Worm (Caenorhabditis elegans) whole organism, mixed stage, embryonic: ENCODE data around the gene Y55F3BR.2.

Experiments
- M03D4.4 ChIP-seq: sonication (generic microtip); optimal IDR thresholded peaks from 2 replicates; lab custom pipeline; 2017; ENCODE audit warnings: mild to moderate bottlenecking, missing genetic modification characterization, missing compliant biosample characterization
- bed-3 ChIP-seq: fragments of 200-800 bp; sonication (Bioruptor generic); optimal IDR thresholded peaks from 3 replicates; lab custom pipeline; 2018; ENCODE audit warnings: mild to moderate bottlenecking, missing genetic modification characterization, moderate library complexity, missing compliant biosample characterization
- blmp-1 ChIP-seq: fragments of 150-350 bp; optimal IDR thresholded peaks from 2 replicates; lab custom pipeline; 2014; ENCODE audit warnings: missing biosample characterization, missing genetic modification characterization
- ceh-39 ChIP-seq: fragments of 150-350 bp; optimal IDR thresholded peaks from 2 replicates; lab custom pipeline; 2014; ENCODE audit warnings: missing biosample characterization, missing genetic modification characterization
- ceh-43 ChIP-seq: fragments of 200-800 bp; sonication (Bioruptor generic); optimal IDR thresholded peaks from 2 replicates; lab custom pipeline; 2018; ENCODE audit warnings: mild to moderate bottlenecking, missing genetic modification characterization, moderate library complexity, missing compliant biosample characterization
- ceh-83 ChIP-seq: fragments of 200-800 bp; sonication (Bioruptor generic); optimal IDR thresholded peaks from 2 replicates; lab custom pipeline; 2018; ENCODE audit warnings: mild to moderate bottlenecking, missing genetic modification characterization, missing compliant biosample characterization
- ces-1 ChIP-seq: fragments of 150-350 bp; optimal IDR thresholded peaks from 2 replicates; lab custom pipeline; 2014; ENCODE audit warnings: missing biosample characterization, missing genetic modification reagents, missing genetic modification characterization
- cnd-1 ChIP-seq: fragments of 200-800 bp; sonication (Bioruptor generic); optimal IDR thresholded peaks from 2 replicates; lab custom pipeline; 2018; ENCODE audit warnings: mild to moderate bottlenecking, missing genetic modification characterization, missing compliant biosample characterization
- drap-1 ChIP-seq: fragments of 200-800 bp; sonication (Bioruptor generic); optimal IDR thresholded peaks from 3 replicates; lab custom pipeline; 2018; ENCODE audit warnings: mild to moderate bottlenecking, missing genetic modification characterization, missing compliant biosample characterization
- elt-1 ChIP-seq: sonication (generic microtip); optimal IDR thresholded peaks from 2 replicates; lab custom pipeline; 2017; ENCODE audit warnings: missing genetic modification characterization, mild to moderate bottlenecking, missing compliant biosample characterization, antibody characterized with exemption, moderate library complexity, borderline replicate concordance; ENCODE audit not compliant: insufficient read depth
- elt-3 ChIP-seq: fragments of 150-350 bp; optimal IDR thresholded peaks from 2 replicates; lab custom pipeline; 2014; ENCODE audit warnings: missing biosample characterization, missing genetic modification characterization
- flh-1 ChIP-seq: fragments of 200-800 bp; sonication (Bioruptor generic); optimal IDR thresholded peaks from 2 replicates; lab custom pipeline; 2018; ENCODE audit warnings: mild to moderate bottlenecking, missing genetic modification characterization, moderate library complexity, missing compliant biosample characterization
- ham-2 ChIP-seq: fragments of 200-800 bp; sonication (Bioruptor generic); optimal IDR thresholded peaks from 2 replicates; lab custom pipeline; 2018; ENCODE audit warnings: mild to moderate bottlenecking, missing genetic modification characterization, missing compliant biosample characterization
- hlh-1 ChIP-seq: fragments of 150-350 bp; optimal IDR thresholded peaks from 2 replicates; lab custom pipeline; 2014; ENCODE audit warnings: missing biosample characterization, missing genetic modification reagents, missing genetic modification characterization
- lin-13 ChIP-seq: fragments of 150-350 bp; optimal IDR thresholded peaks from 2 replicates; lab custom pipeline; 2014; ENCODE audit warnings: missing biosample characterization, missing genetic modification characterization
- lin-32 ChIP-seq: fragments of 200-800 bp; sonication (Bioruptor generic); optimal IDR thresholded peaks from 2 replicates; lab custom pipeline; 2018; ENCODE audit warnings: mild to moderate bottlenecking, missing genetic modification characterization, missing compliant biosample characterization
- lsy-2 ChIP-seq: fragments of 150-350 bp; optimal IDR thresholded peaks from 2 replicates; lab custom pipeline; 2014; ENCODE audit warnings: missing biosample characterization, missing genetic modification characterization
- mep-1 ChIP-seq: fragments of 150-350 bp; optimal IDR thresholded peaks from 2 replicates; lab custom pipeline; 2017; ENCODE audit warnings: missing biosample characterization, missing genetic modification reagents, missing genetic modification characterization, inconsistent platforms
- mls-2 ChIP-seq: sonication (generic microtip); optimal IDR thresholded peaks from 2 replicates; lab custom pipeline; 2016; ENCODE audit warnings: mild to moderate bottlenecking, missing genetic modification characterization, moderate library complexity, missing compliant biosample characterization
- nhr-12 ChIP-seq: fragments of 150-350 bp; optimal IDR thresholded peaks from 2 replicates; lab custom pipeline; 2014; ENCODE audit warnings: missing biosample characterization, missing genetic modification characterization
- nhr-2 ChIP-seq: fragments of 150-350 bp; optimal IDR thresholded peaks from 2 replicates; lab custom pipeline; 2014; ENCODE audit warnings: missing biosample characterization, missing genetic modification characterization
- nhr-237 ChIP-seq: fragments of 150-350 bp; optimal IDR thresholded peaks from 2 replicates; lab custom pipeline; 2014; ENCODE audit warnings: missing biosample characterization, missing genetic modification characterization
- nhr-28 ChIP-seq: fragments of 150-350 bp; optimal IDR thresholded peaks from 2 replicates; lab custom pipeline; 2014; ENCODE audit warnings: missing biosample characterization, missing genetic modification characterization
- nhr-76 ChIP-seq: sonication (generic microtip); optimal IDR thresholded peaks from 2 replicates; lab custom pipeline; 2017; ENCODE audit warnings: missing biosample characterization, missing genetic modification characterization
- pha-4 ChIP-seq: fragments of 150-350 bp; optimal IDR thresholded peaks from 2 replicates; lab custom pipeline; 2018; ENCODE audit warnings: missing biosample characterization, missing genetic modification reagents, missing genetic modification characterization
- sem-2 ChIP-seq: fragments of 200-800 bp; sonication (Bioruptor generic); optimal IDR thresholded peaks from 2 replicates; lab custom pipeline; 2018; ENCODE audit warnings: mild to moderate bottlenecking, missing genetic modification characterization, missing compliant biosample characterization
- tbx-8 ChIP-seq: fragments of 200-800 bp; sonication (Bioruptor generic); optimal IDR thresholded peaks from 2 replicates; lab custom pipeline; 2018; ENCODE audit warnings: mild to moderate bottlenecking, missing genetic modification characterization, moderate library complexity, missing compliant biosample characterization
- unc-120 ChIP-seq: sonication (generic microtip); optimal IDR thresholded peaks from 2 replicates; lab custom pipeline; 2017; ENCODE audit warnings: missing genetic modification characterization, missing compliant biosample characterization; ENCODE audit not compliant: poor library complexity, severe bottlenecking
- unc-39 ChIP-seq: fragments of 150-350 bp; optimal IDR thresholded peaks from 2 replicates; lab custom pipeline; 2014; ENCODE audit warnings: missing biosample characterization, missing genetic modification characterization
- unc-62 ChIP-seq: fragments of 150-350 bp; optimal IDR thresholded peaks from 2 replicates; lab custom pipeline; 2014; ENCODE audit warnings: missing biosample characterization, missing genetic modification reagents, missing genetic modification characterization
- zip-8 ChIP-seq: fragments of 150-350 bp; optimal IDR thresholded peaks from 2 replicates; lab custom pipeline; 2014; ENCODE audit warnings: missing biosample characterization, missing genetic modification characterization

Gene Y55F3BR.2

DNA sequence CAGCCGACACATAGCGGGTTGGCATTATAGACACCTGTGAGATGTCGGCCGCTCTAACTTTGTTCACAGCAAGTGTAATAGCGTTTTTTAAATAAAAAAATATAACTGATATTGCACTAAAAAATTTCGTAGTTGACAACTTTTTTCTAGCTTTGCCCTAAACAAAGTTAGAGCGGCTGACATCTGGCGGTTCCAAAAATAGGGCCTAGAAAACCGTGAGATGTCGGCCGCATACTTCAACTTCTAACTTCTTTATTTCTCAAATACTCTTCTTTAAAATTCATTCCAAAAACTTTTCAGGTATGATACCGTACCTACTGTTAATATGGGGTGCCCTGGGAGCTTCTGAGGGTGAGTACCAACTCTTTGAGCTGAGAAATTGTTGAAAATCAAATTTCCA, at the start of gene Y55F3BR.2:
Gene Y55F3BR.2, plus strand, starts transcription at position 301 of the 400 bp plus-strand sequence.
- TF ChIP-seq mls-2 (tag; lab: Kevin White, UChicago) (no peak), sem-2 (no peak), mep-1 (tag; lab: Kevin White, UChicago) (no peak), tbx-8 (no peak), unc-62 (GFP tag; lab: Kevin White, UChicago) (no peak), unc-120 (tag; lab: Kevin White, UChicago) (no peak), hlh-1 (no peak), zip-8 (no peak), lin-32 (GFP tag; lab: Kevin White, UChicago) (no peak), nhr-76 (no peak), pha-4 (tag; lab: Kevin White, UChicago) (no peak), blmp-1 (tag; lab: Kevin White, UChicago) (no peak), ces-1 (GFP tag; lab: Kevin White, UChicago) (no peak), ham-2 (GFP tag; lab: Kevin White, UChicago) (no peak)

DNA sequence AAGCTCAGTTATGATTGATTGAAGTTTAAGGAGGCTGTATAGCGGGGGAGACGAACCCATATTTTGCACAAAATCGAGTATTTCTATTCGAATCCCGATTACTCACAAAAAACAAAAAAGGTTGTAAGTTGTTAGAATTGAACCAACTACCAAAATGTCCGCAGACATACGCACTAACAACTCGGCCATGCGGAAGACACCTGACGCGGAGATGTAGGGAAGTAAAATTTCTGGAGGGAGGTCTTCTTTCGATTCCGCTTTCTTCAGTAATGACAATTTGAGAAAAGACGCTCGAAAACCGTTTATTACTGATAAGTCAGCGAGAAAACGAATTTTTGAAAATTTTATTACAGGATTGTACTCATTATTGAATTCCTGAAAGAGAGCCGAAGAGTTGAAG, 40.9 kb upstream of the Y55F3BR.2 start:
- no peak for TF ChIP-seq unc-120 (tag; lab: Kevin White, UChicago)
- TF ChIP-seq nhr-76, result no peak
- no peak for TF ChIP-seq elt-3 (tag; lab: Kevin White, UChicago)
- no peak for TF ChIP-seq ham-2 (GFP tag; lab: Kevin White, UChicago)
- no peak for TF ChIP-seq elt-1 (tag; lab: Kevin White, UChicago)
- no peak for TF ChIP-seq mep-1 (tag; lab: Kevin White, UChicago)
- TF ChIP-seq unc-62 (GFP tag; lab: Kevin White, UChicago), result no peak
- TF ChIP-seq mls-2 (tag; lab: Kevin White, UChicago), result no peak
- TF ChIP-seq bed-3 (GFP tag; lab: Kevin White, UChicago), result no peak
- TF ChIP-seq lin-32 (GFP tag; lab: Kevin White, UChicago), result no peak
- TF ChIP-seq pha-4 (tag; lab: Kevin White, UChicago), result no peak
- no peak for TF ChIP-seq blmp-1 (tag; lab: Kevin White, UChicago)
- no peak for TF ChIP-seq ces-1 (GFP tag; lab: Kevin White, UChicago)
- TF ChIP-seq nhr-28, result no peak
- TF ChIP-seq lin-13 (tag; lab: Kevin White, UChicago), result no peak
- TF ChIP-seq hlh-1, result no peak
- no peak for TF ChIP-seq nhr-12 (tag; lab: Kevin White, UChicago)

DNA sequence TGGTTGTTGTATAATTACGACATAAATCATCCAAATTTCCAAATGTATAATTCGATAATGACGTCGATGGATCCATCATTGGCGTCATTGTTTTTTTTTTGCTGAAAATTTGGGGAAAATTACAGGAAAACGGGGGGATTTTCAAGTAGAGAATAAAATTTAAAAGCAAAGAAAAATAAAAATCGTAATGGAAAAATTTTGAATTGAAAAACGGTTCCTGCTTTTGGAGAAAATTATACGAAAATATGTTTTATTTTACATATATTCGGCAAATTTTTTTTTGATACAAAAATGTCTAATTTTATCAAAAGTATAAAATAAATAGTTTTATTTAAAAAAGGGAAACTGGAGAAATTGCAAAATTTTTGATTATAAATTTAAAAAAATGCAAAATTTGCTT, 33.9 kb upstream of the Y55F3BR.2 start, which contains the start of gene zipt-15:
Gene zipt-15, minus strand, starts transcription at position 101 of the 400 bp plus-strand sequence.
- TF ChIP-seq cnd-1, result no peak
- no peak for TF ChIP-seq unc-39
- no peak for TF ChIP-seq elt-3 (tag; lab: Kevin White, UChicago)
- no peak for TF ChIP-seq nhr-2
- no peak for TF ChIP-seq sem-2
- no peak for TF ChIP-seq lin-13 (tag; lab: Kevin White, UChicago)
- no peak for TF ChIP-seq ceh-43 (GFP tag; lab: Kevin White, UChicago)
- no peak for TF ChIP-seq unc-62 (GFP tag; lab: Kevin White, UChicago)
- TF ChIP-seq ham-2 (GFP tag; lab: Kevin White, UChicago), result no peak
- TF ChIP-seq unc-120 (tag; lab: Kevin White, UChicago), result no peak
- TF ChIP-seq nhr-12 (tag; lab: Kevin White, UChicago), result no peak

DNA sequence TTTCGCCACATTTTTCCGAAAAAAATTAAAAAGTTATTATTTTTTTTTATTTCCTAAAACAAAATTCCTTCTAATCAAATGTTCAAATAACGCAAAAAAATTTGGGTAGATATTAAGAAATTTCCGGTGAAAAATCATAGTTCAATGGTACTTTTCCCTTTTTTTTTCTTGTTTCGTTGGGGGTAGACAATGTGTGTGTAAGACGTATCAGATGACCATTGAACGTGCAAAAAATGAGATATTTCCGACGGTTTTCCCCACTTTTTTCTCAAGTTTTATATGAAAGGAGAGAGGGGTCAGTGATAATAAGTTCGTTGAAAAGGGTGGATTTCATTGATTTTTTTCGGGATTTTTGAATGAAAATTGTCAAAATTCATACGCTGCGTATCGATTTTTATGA, 32.6 kb upstream of the Y55F3BR.2 start:
- no peak for TF ChIP-seq ceh-39 (tag; lab: Kevin White, UChicago)
- no peak for TF ChIP-seq ceh-43 (GFP tag; lab: Kevin White, UChicago)
- no peak for TF ChIP-seq nhr-76
- TF ChIP-seq M03D4.4, result no peak
- no peak for TF ChIP-seq zip-8
- TF ChIP-seq unc-62 (GFP tag; lab: Kevin White, UChicago), result no peak
- no peak for TF ChIP-seq unc-39
- no peak for TF ChIP-seq ceh-83 (GFP tag; lab: Kevin White, UChicago)
- no peak for TF ChIP-seq bed-3 (GFP tag; lab: Kevin White, UChicago)
- no peak for TF ChIP-seq tbx-8
- no peak for TF ChIP-seq drap-1 (GFP tag; lab: Kevin White, UChicago)

DNA sequence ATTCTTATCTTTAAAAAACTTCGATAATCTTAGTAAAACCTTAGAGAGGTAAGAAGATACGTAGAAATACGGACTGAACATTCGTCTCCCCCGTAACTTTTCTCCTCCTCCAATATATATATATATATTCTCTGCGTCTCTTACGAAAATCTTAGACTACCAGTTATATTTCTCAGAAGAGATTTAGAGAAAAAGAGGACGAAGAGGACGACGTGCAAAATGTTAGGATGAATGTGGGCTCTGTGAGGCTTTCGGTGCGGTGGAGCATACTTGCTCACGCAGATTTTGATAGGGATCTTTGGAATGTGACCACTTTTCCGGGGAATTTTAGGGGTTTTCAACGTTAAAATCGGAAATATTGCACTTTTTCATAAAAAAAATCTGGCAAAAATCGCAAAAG, 30.3 kb upstream of the Y55F3BR.2 start:
- TF ChIP-seq blmp-1 (tag; lab: Kevin White, UChicago), result no peak
- TF ChIP-seq lin-13 (tag; lab: Kevin White, UChicago), result peak; percentile 19
- peak; percentile 82 for TF ChIP-seq ces-1 (GFP tag; lab: Kevin White, UChicago)
- TF ChIP-seq bed-3 (GFP tag; lab: Kevin White, UChicago), result no peak
- peak; percentile 71 for TF ChIP-seq ceh-39 (tag; lab: Kevin White, UChicago)
- TF ChIP-seq flh-1, result no peak
- peak; percentile 10 for TF ChIP-seq unc-120 (tag; lab: Kevin White, UChicago)
- TF ChIP-seq drap-1 (GFP tag; lab: Kevin White, UChicago), result peak; percentile 9
- TF ChIP-seq mep-1 (tag; lab: Kevin White, UChicago), result peak; percentile 65
- TF ChIP-seq lsy-2 (tag; lab: Kevin White, UChicago), result peak; percentile 65
- TF ChIP-seq nhr-237, result peak; percentile 11
- no peak for TF ChIP-seq cnd-1
- TF ChIP-seq hlh-1, result peak; percentile 33
- TF ChIP-seq unc-62 (GFP tag; lab: Kevin White, UChicago), result peak; percentile 12
- TF ChIP-seq ham-2 (GFP tag; lab: Kevin White, UChicago), result peak; percentile 48
- peak; percentile 55 for TF ChIP-seq pha-4 (tag; lab: Kevin White, UChicago)
